Worm (Caenorhabditis elegans) whole organism, early embryonic: Measurements from ENCODE around the gene serp-1.2.

Experiments used
- B0310.2 ChIP-seq: sonication (generic microtip); optimal IDR thresholded peaks from 2 replicates; lab custom pipeline; 2016; ENCODE audit warnings: mild to moderate bottlenecking, missing genetic modification characterization, missing compliant biosample characterization
- F13C5.2 ChIP-seq: sonication (generic microtip); optimal IDR thresholded peaks from 2 replicates; lab custom pipeline; 2017; ENCODE audit warnings: mild to moderate bottlenecking, missing genetic modification characterization, inconsistent platforms, missing compliant biosample characterization
- aly-1 ChIP-seq: sonication (generic microtip); optimal IDR thresholded peaks from 2 replicates; lab custom pipeline; 2016; ENCODE audit warnings: missing genetic modification characterization, missing compliant biosample characterization
- ama-1 ChIP-seq: fragments of 150-350 bp; optimal IDR thresholded peaks from 2 replicates; lab custom pipeline; 2014
- ceh-13 ChIP-seq: fragments of 200-800 bp; sonication (Bioruptor generic); optimal IDR thresholded peaks from 2 replicates; lab custom pipeline; 2018; ENCODE audit warnings: mild to moderate bottlenecking, missing genetic modification characterization, missing compliant biosample characterization
- ceh-36 ChIP-seq: sonication (generic microtip); optimal IDR thresholded peaks from 2 replicates; lab custom pipeline; 2016; ENCODE audit warnings: missing genetic modification characterization, inconsistent platforms, missing compliant biosample characterization
- ets-7 ChIP-seq: sonication (generic microtip); optimal IDR thresholded peaks from 2 replicates; lab custom pipeline; 2016; ENCODE audit warnings: missing genotype, missing genetic modification characterization, missing compliant biosample characterization
- flt-1 ChIP-seq: fragments of 200-800 bp; sonication (Bioruptor generic); IDR thresholded peaks from 2 replicates; pipeline ENCODE4 v1.3.6; 2022; ENCODE audit warnings: missing genetic modification characterization, missing compliant biosample characterization
- hmbx-1 ChIP-seq: sonication (generic microtip); optimal IDR thresholded peaks from 2 replicates; lab custom pipeline; 2016; ENCODE audit warnings: mild to moderate bottlenecking, missing genetic modification characterization, missing compliant biosample characterization
- hmg-4 ChIP-seq: fragments of 200-800 bp; sonication (Bioruptor generic); optimal IDR thresholded peaks from 2 replicates; lab custom pipeline; 2018; ENCODE audit warnings: mild to moderate bottlenecking, missing genetic modification characterization, missing compliant biosample characterization
- hnd-1 ChIP-seq: sonication (generic microtip); optimal IDR thresholded peaks from 2 replicates; lab custom pipeline; 2016; ENCODE audit warnings: missing genetic modification characterization, missing compliant biosample characterization
- pes-1 ChIP-seq: fragments of 200-800 bp; sonication (Bioruptor generic); IDR thresholded peaks from 2 replicates; pipeline ENCODE4 v1.3.6; 2022; ENCODE audit warnings: missing genetic modification reagents, missing genetic modification characterization, missing compliant biosample characterization
- scrt-1 ChIP-seq: fragments of 200-800 bp; sonication (Bioruptor generic); IDR thresholded peaks from 2 replicates; pipeline ENCODE4 v1.3.6; 2022; ENCODE audit warnings: missing genetic modification characterization, missing compliant biosample characterization
- sea-1 ChIP-seq: fragments of 200-800 bp; sonication (Bioruptor generic); conservative IDR thresholded peaks from 2 replicates; pipeline ENCODE4 v1.3.6; 2022; ENCODE audit warnings: missing genetic modification characterization, missing compliant biosample characterization
- tbx-11 ChIP-seq: fragments of 200-800 bp; sonication (Bioruptor generic); IDR thresholded peaks from 2 replicates; pipeline ENCODE4 v1.3.6; 2022; ENCODE audit warnings: missing genetic modification characterization, missing compliant biosample characterization
- tbx-37 ChIP-seq: fragments of 200-800 bp; sonication (Bioruptor generic); conservative IDR thresholded peaks from 2 replicates; pipeline ENCODE4 v1.3.6; 2022; ENCODE audit warnings: missing genetic modification reagents, missing genetic modification characterization, missing compliant biosample characterization
- tra-4 ChIP-seq: sonication (generic microtip); optimal IDR thresholded peaks from 2 replicates; lab custom pipeline; 2017; ENCODE audit warnings: missing genetic modification characterization, missing compliant biosample characterization

Gene serp-1.2

DNA sequence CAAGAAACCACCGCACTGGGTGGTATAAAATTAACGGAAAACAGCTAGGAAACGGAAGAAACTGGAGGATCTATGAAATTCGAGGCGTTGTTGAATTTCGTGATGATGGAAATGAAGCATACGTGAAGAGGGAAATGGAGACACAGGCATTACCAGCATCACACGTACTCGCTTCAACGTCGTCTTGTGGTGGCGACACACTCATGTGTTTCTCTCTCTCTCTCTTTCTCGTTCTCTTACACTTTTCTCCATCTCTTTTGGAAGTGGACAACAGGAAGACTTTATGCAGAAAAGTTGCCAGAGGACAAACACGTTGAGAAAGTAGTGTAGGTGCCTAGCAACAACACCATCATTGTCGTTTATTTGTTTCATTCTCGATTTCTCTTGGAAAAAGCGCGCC is 7.0 kb downstream of the serp-1.2 start:
- TF ChIP-seq scrt-1 (GFP tag; lab: Robert Waterston, UW) (no peak), pes-1 (GFP tag; lab: Robert Waterston, UW) (no peak), ceh-13 (GFP tag; lab: Kevin White, UChicago) (no peak), aly-1 (no peak), hnd-1 (tag; lab: Kevin White, UChicago) (no peak), ama-1 (lab: Kevin White, UChicago) (no peak), hmg-4 (GFP tag; lab: Kevin White, UChicago) (no peak), B0310.2 (no peak), tra-4 (tag; lab: Kevin White, UChicago) (no peak), flt-1 (GFP tag; lab: Robert Waterston, UW) (no peak), tbx-11 (GFP tag; lab: Robert Waterston, UW) (no peak), tbx-37 (GFP tag; lab: Robert Waterston, UW) (no peak), ceh-36 (tag; lab: Kevin White, UChicago) (no peak), hmbx-1 (tag; lab: Kevin White, UChicago) (no peak), sea-1 (GFP tag; lab: Robert Waterston, UW) (no peak), ets-7 (tag; lab: Kevin White, UChicago) (no peak), F13C5.2 (tag; lab: Kevin White, UChicago) (no peak)

DNA sequence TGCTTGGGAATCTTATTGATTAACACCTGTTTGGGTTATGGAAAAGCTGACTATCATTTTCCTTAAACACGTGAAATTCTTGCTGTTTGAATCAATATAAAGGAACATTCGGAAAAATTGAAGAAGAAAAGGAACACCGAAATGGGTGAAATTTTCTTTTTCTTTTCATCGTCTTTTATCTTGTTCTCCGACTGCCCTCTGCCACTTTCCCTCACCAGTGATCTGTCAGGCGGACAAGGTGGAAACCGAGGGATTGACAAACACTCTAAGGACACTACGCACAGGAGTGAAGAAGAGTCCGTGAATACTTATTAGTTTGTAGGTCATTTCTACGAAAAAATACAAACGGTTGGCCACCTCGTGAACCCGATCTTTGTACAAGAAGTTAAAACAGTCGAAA is 7.8 kb downstream of the serp-1.2 start:
- TF ChIP-seq ceh-36 (tag; lab: Kevin White, UChicago), result no peak
- TF ChIP-seq ets-7 (tag; lab: Kevin White, UChicago), result no peak
- no peak for TF ChIP-seq flt-1 (GFP tag; lab: Robert Waterston, UW)
- TF ChIP-seq F13C5.2 (tag; lab: Kevin White, UChicago), result no peak
- TF ChIP-seq ama-1 (lab: Kevin White, UChicago), result no peak
- TF ChIP-seq hnd-1 (tag; lab: Kevin White, UChicago), result no peak
- TF ChIP-seq aly-1, result no peak
- no peak for TF ChIP-seq tbx-37 (GFP tag; lab: Robert Waterston, UW)
- TF ChIP-seq scrt-1 (GFP tag; lab: Robert Waterston, UW), result no peak
- TF ChIP-seq hmbx-1 (tag; lab: Kevin White, UChicago), result no peak
- no peak for TF ChIP-seq tra-4 (tag; lab: Kevin White, UChicago)
- no peak for TF ChIP-seq ceh-13 (GFP tag; lab: Kevin White, UChicago)

DNA sequence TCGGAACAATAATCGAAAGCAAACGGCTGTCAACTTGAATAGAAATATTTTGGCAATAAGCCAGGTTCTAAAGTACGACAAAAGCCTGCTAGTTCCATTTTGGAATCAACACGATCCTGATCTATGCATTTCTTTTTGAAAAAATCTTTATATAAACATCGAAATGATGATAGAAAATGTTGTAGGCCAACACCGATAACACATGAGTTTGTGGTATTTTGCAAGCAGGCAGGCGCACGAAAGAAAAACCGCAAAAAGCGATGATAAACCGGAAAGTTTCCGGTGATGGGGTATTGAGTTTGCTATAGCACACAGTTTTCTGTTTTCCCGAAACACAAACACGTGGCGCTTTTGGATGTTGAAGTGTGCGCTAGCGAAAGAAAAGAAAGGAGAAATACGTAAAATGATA is 8.6 kb downstream of the serp-1.2 start:
- TF ChIP-seq tbx-37 (GFP tag; lab: Robert Waterston, UW), result no peak
- TF ChIP-seq tbx-11 (GFP tag; lab: Robert Waterston, UW), result no peak
- TF ChIP-seq ets-7 (tag; lab: Kevin White, UChicago), result no peak

DNA sequence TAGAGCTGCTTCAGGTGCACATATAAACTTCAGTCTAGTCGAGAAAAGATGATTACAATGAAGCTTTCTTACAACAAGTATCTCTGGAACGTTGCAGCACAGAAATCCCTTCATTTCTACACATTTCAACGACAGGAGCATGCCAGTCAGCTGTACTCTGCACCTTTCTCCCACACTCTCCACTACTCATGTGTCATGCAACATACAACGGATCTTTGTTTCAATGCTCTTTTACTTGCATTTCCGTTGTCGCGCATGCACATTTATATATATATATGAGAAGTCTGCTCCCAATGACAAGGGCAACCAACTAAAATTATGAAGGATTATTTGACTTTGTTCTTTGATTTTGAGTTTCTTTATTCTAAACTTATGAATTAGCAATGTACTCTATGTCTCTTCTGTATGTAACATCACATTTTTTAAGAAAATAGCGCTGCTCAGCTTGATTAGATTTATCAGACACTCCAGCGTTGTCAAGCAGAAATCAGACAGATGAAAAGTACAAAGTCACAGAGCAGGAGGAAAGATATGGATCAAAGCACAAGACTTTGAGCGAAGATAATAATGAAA is 9.7 kb downstream of the serp-1.2 start:
- TF ChIP-seq hnd-1 (tag; lab: Kevin White, UChicago) (no peak), ets-7 (tag; lab: Kevin White, UChicago) (no peak), tbx-11 (GFP tag; lab: Robert Waterston, UW) (no peak), pes-1 (GFP tag; lab: Robert Waterston, UW) (no peak), hmbx-1 (tag; lab: Kevin White, UChicago) (no peak), ceh-36 (tag; lab: Kevin White, UChicago) (no peak), B0310.2 (no peak), ceh-13 (GFP tag; lab: Kevin White, UChicago) (no peak), tbx-37 (GFP tag; lab: Robert Waterston, UW) (no peak)

DNA sequence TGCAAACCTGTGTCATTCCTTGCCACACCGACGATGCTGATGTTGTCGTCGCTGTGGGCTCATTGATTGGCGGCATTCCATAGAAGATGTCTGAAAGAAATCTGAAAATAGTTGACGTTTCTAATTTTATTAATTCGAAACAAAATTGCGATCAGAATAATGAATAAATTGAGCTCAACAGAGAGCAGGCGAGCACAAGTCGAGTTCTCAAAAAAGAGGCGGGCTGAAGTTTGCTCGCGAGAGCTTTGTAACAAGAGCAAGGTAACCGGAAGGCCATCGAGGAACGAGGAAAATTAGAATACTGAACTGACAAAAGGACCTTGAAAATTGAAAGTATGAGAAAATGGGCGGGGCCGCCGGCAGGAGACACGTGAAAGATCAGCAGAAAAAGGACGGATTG is 11.0 kb downstream of the serp-1.2 start, which contains the start of gene nhr-66:
nhr-66 (minus strand) TSS at position 101 of the 400 bp plus-strand sequence.
- TF ChIP-seq hmbx-1 (tag; lab: Kevin White, UChicago) (no peak), flt-1 (GFP tag; lab: Robert Waterston, UW) (no peak), F13C5.2 (tag; lab: Kevin White, UChicago) (no peak), tbx-37 (GFP tag; lab: Robert Waterston, UW) (no peak), ceh-13 (GFP tag; lab: Kevin White, UChicago) (no peak), tbx-11 (GFP tag; lab: Robert Waterston, UW) (no peak), ama-1 (lab: Kevin White, UChicago) (no peak), pes-1 (GFP tag; lab: Robert Waterston, UW) (no peak), aly-1 (no peak), ceh-36 (tag; lab: Kevin White, UChicago) (no peak), B0310.2 (no peak), sea-1 (GFP tag; lab: Robert Waterston, UW) (no peak), tra-4 (tag; lab: Kevin White, UChicago) (no peak)

DNA sequence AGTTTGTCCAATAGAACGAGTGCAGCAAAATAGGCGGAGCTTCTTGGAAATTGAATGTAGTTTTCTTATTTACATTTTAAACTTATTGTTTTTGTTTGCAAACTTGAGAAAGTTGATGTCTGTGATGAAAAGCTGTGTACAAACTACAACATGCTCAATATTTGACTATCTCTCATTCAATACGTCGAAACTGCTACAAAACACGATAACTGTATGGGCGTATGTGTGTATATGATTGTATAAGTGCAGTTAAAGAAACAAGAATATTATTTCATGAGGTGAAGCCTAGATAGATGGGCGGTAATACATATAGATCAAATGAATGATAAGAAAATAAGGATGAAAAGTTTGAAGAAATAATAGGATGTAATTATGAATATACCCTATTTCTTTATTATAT is 14.1 kb downstream of the serp-1.2 start:
- TF ChIP-seq sea-1 (GFP tag; lab: Robert Waterston, UW) (no peak), ama-1 (lab: Kevin White, UChicago) (no peak), flt-1 (GFP tag; lab: Robert Waterston, UW) (no peak), B0310.2 (no peak), hmbx-1 (tag; lab: Kevin White, UChicago) (no peak), aly-1 (no peak), ceh-36 (tag; lab: Kevin White, UChicago) (no peak)

DNA sequence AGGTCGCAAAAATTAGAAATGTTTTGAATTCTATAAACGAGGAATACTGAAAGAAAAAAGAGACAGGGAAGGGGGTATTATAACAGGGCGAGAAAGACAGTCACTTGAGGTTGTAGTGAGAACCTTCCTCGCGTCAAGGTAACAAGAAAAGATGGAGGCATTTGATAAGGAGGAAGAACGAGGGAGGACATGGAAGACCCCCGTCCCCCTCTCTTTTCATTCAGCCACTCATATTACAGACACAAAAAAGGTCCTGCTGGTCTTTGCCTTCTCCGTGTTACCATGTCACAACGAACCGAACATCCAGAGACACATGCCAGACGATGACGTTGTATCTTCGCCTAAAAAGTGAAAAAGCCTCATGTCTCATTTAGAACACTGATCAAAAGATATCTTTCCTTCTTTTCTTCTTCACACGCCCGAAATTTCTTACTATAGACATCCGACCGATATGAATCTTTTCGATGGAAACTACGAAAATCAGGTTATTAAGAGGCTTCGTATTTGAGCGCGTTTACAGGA is 15.9 kb downstream of the serp-1.2 start:
- TF ChIP-seq ceh-13 (GFP tag; lab: Kevin White, UChicago), result no peak
- no peak for TF ChIP-seq B0310.2
- TF ChIP-seq aly-1, result no peak
- no peak for TF ChIP-seq ets-7 (tag; lab: Kevin White, UChicago)
- TF ChIP-seq ama-1 (lab: Kevin White, UChicago), result no peak
